Fruit fly (Drosophila melanogaster) whole organism, embryonic: ENCODE data around the gene CG6180.
A peak's percentile ranks its signal among the peaks of the same experiment; 100 is the strongest.

ENCODE experiments used
- Aef1 ChIP-seq: fragments of 200-800 bp; sonication (Bioruptor generic); IDR thresholded peaks from 3 replicates; pipeline ENCODE4 v1.3.6; 2022; ENCODE audit warnings: missing biosample characterization, missing genetic modification characterization
- Atf-2 ChIP-seq: fragments of 200-800 bp; sonication (Bioruptor generic); optimal IDR thresholded peaks from 2 replicates; lab custom pipeline; 2016; ENCODE audit warnings: missing biosample characterization, missing genetic modification characterization
- Bgb ChIP-seq: fragments of 200-800 bp; sonication (Bioruptor generic); IDR thresholded peaks from 2 replicates; pipeline ENCODE4 v1.3.6; 2022; ENCODE audit warnings: missing biosample characterization, missing genetic modification characterization; ENCODE audit not compliant: partially characterized antibody
- Bteb2 ChIP-seq: fragments of 200-800 bp; sonication (Bioruptor generic); optimal IDR thresholded peaks from 2 replicates; lab custom pipeline; 2016; ENCODE audit warnings: missing biosample characterization, missing genetic modification characterization
- CG10979 ChIP-seq: fragments of 200-800 bp; sonication (Bioruptor generic); optimal IDR thresholded peaks from 2 replicates; lab custom pipeline; 2018; ENCODE audit warnings: missing biosample characterization, mild to moderate bottlenecking, missing genetic modification characterization, moderate library complexity
- CG12071 ChIP-seq: fragments of 200-800 bp; sonication (Bioruptor generic); optimal IDR thresholded peaks from 3 replicates; lab custom pipeline; 2018; ENCODE audit warnings: missing biosample characterization, mild to moderate bottlenecking, missing genetic modification characterization
- CG12659 ChIP-seq: fragments of 200-800 bp; sonication (Bioruptor generic); optimal IDR thresholded peaks from 3 replicates; lab custom pipeline; 2017; ENCODE audit warnings: mild to moderate bottlenecking, missing biosample characterization, missing genetic modification reagents, missing genetic modification characterization
- CG12744 ChIP-seq: fragments of 200-800 bp; sonication (Bioruptor generic); optimal IDR thresholded peaks from 2 replicates; lab custom pipeline; 2016; ENCODE audit warnings: missing biosample characterization, missing genetic modification characterization
- CG12942 ChIP-seq: fragments of 200-800 bp; sonication (Bioruptor generic); optimal IDR thresholded peaks from 3 replicates; lab custom pipeline; 2016; ENCODE audit warnings: missing biosample characterization, missing genetic modification characterization
- CG15479 ChIP-seq: fragments of 200-800 bp; sonication (Bioruptor generic); optimal IDR thresholded peaks from 3 replicates; lab custom pipeline; 2019; ENCODE audit warnings: missing biosample characterization, mild to moderate bottlenecking, missing genetic modification characterization, moderate library complexity
- CG17829 ChIP-seq: fragments of 200-800 bp; optimal IDR thresholded peaks from 2 replicates; lab custom pipeline; 2019; ENCODE audit warnings: missing biosample characterization, mild to moderate bottlenecking, missing genetic modification characterization, moderate library complexity
- CG18599 ChIP-seq: fragments of 200-800 bp; sonication (Bioruptor generic); optimal IDR thresholded peaks from 3 replicates; lab custom pipeline; 2017; ENCODE audit warnings: missing biosample characterization, missing genetic modification characterization, mild to moderate bottlenecking, moderate library complexity, missing genetic modification reagents
- CG2202 ChIP-seq: fragments of 200-800 bp; sonication (Bioruptor generic); optimal IDR thresholded peaks from 2 replicates; lab custom pipeline; 2018; ENCODE audit warnings: missing biosample characterization, mild to moderate bottlenecking, missing genetic modification characterization
- CG2678 ChIP-seq: fragments of 200-800 bp; sonication (Bioruptor generic); optimal IDR thresholded peaks from 3 replicates; lab custom pipeline; 2019; ENCODE audit warnings: missing biosample characterization, mild to moderate bottlenecking, missing genetic modification characterization, moderate library complexity
- CG3281 ChIP-seq: fragments of 200-800 bp; sonication (Bioruptor generic); optimal IDR thresholded peaks from 3 replicates; lab custom pipeline; 2017; ENCODE audit warnings: missing biosample characterization, mild to moderate bottlenecking, missing genetic modification characterization
- CG33213 ChIP-seq: fragments of 200-800 bp; sonication (Bioruptor generic); optimal IDR thresholded peaks from 3 replicates; lab custom pipeline; 2016; ENCODE audit warnings: missing biosample characterization, missing genetic modification characterization
- CG5245 ChIP-seq: fragments of 200-800 bp; sonication (Bioruptor generic); optimal IDR thresholded peaks from 3 replicates; lab custom pipeline; 2016; ENCODE audit warnings: missing biosample characterization, missing genetic modification characterization
- CG8388 ChIP-seq: fragments of 200-800 bp; sonication (Bioruptor generic); optimal IDR thresholded peaks from 2 replicates; lab custom pipeline; 2019; ENCODE audit warnings: missing biosample characterization, mild to moderate bottlenecking, missing genetic modification characterization, moderate library complexity
- CG8478 ChIP-seq: fragments of >200 bp; optimal IDR thresholded peaks from 2 replicates; lab custom pipeline; 2018
- CG9437 ChIP-seq: fragments of 200-800 bp; sonication (Bioruptor generic); optimal IDR thresholded peaks from 2 replicates; lab custom pipeline; 2018; ENCODE audit warnings: missing biosample characterization, mild to moderate bottlenecking, missing genetic modification characterization
- CG9727 ChIP-seq: fragments of 200-800 bp; sonication (Bioruptor generic); optimal IDR thresholded peaks from 3 replicates; lab custom pipeline; 2017; ENCODE audit warnings: missing biosample characterization, mild to moderate bottlenecking, missing genetic modification characterization
- CG9817 ChIP-seq: fragments of 200-800 bp; sonication (Bioruptor generic); optimal IDR thresholded peaks from 2 replicates; lab custom pipeline; 2018; ENCODE audit warnings: missing biosample characterization, mild to moderate bottlenecking, missing genetic modification characterization, moderate library complexity
- CHES-1-like ChIP-seq: fragments of 200-800 bp; sonication (Bioruptor generic); optimal IDR thresholded peaks from 2 replicates; lab custom pipeline; 2016; ENCODE audit warnings: missing biosample characterization, missing genetic modification characterization
- Doc3 ChIP-seq: fragments of 200-800 bp; sonication (Bioruptor generic); IDR thresholded peaks from 3 replicates; pipeline ENCODE4 v1.3.6; 2022; ENCODE audit warnings: missing biosample characterization, missing genetic modification characterization; ENCODE audit not compliant: partially characterized antibody
- HmgD ChIP-seq: fragments of 200-800 bp; sonication (Bioruptor generic); optimal IDR thresholded peaks from 3 replicates; lab custom pipeline; 2016; ENCODE audit warnings: missing biosample characterization, missing genetic modification characterization
- Hr3 ChIP-seq: fragments of 200-800 bp; sonication (Bioruptor generic); optimal IDR thresholded peaks from 3 replicates; lab custom pipeline; 2016; ENCODE audit warnings: missing biosample characterization, missing genetic modification characterization
- Lhr ChIP-seq: fragments of 200-800 bp; sonication (Bioruptor generic); optimal IDR thresholded peaks from 3 replicates; lab custom pipeline; 2017; ENCODE audit warnings: mild to moderate bottlenecking, missing biosample characterization, missing genetic modification reagents, missing genetic modification characterization
- Med ChIP-seq: fragments of 200-800 bp; sonication (Bioruptor generic); peaks from one replicate; lab custom pipeline; 2016; ENCODE audit warnings: missing biosample characterization, missing genetic modification characterization, mild to moderate bottlenecking, inconsistent platforms, moderate library complexity
- NK7.1 ChIP-seq: fragments of 200-800 bp; sonication (Bioruptor generic); optimal IDR thresholded peaks from 3 replicates; lab custom pipeline; 2016; ENCODE audit warnings: missing biosample characterization, missing genetic modification characterization
- Sry-δ ChIP-seq: fragments of 200-800 bp; sonication (Bioruptor generic); optimal IDR thresholded peaks from 2 replicates; lab custom pipeline; 2016; ENCODE audit warnings: missing biosample characterization, missing genetic modification characterization
- Vsx1 ChIP-seq: fragments of 200-800 bp; sonication (Bioruptor generic); optimal IDR thresholded peaks from 2 replicates; lab custom pipeline; 2017; ENCODE audit warnings: missing biosample characterization, mild to moderate bottlenecking, missing genetic modification characterization, missing genetic modification reagents
- bab2 ChIP-seq: fragments of 200-800 bp; sonication (Bioruptor generic); optimal IDR thresholded peaks from 2 replicates; lab custom pipeline; 2016; ENCODE audit warnings: missing biosample characterization, missing genetic modification characterization
- bowl ChIP-seq: fragments of 200-800 bp; sonication (Bioruptor generic); IDR thresholded peaks from 2 replicates; pipeline ENCODE4 v1.3.6; 2022; ENCODE audit warnings: missing biosample characterization, missing genetic modification characterization
- chinmo ChIP-seq: fragments of 200-800 bp; sonication (Bioruptor generic); IDR thresholded peaks from 4 replicates; pipeline ENCODE4 v1.3.6; 2022; ENCODE audit warnings: missing biosample characterization, missing genetic modification characterization; ENCODE audit not compliant: partially characterized antibody
- corto ChIP-seq: fragments of 200-800 bp; sonication (Bioruptor generic); optimal IDR thresholded peaks from 2 replicates; lab custom pipeline; 2016; ENCODE audit warnings: missing biosample characterization, mild to moderate bottlenecking, missing genetic modification characterization, moderate library complexity
- croc ChIP-seq: fragments of 200-800 bp; sonication (Bioruptor generic); conservative IDR thresholded peaks from 3 replicates; pipeline ENCODE4 v1.3.6; 2022; ENCODE audit warnings: missing biosample characterization, missing genetic modification characterization
- disco-r ChIP-seq: fragments of 200-800 bp; sonication (Bioruptor generic); optimal IDR thresholded peaks from 2 replicates; lab custom pipeline; 2016; ENCODE audit warnings: missing biosample characterization, missing genetic modification characterization
- ftz-f1 ChIP-seq: fragments of 200-800 bp; sonication (Bioruptor generic); optimal IDR thresholded peaks from 2 replicates; lab custom pipeline; 2016; ENCODE audit warnings: missing biosample characterization, missing genetic modification characterization
- gcm2 ChIP-seq: fragments of 200-800 bp; sonication (Bioruptor generic); optimal IDR thresholded peaks from 2 replicates; lab custom pipeline; 2016; ENCODE audit warnings: missing biosample characterization, missing genetic modification characterization
- gro ChIP-seq: fragments of 200-800 bp; sonication (Bioruptor generic); optimal IDR thresholded peaks from 2 replicates; lab custom pipeline; 2016; ENCODE audit warnings: missing biosample characterization, missing genetic modification characterization
- gt ChIP-seq: fragments of 200-800 bp; sonication (Bioruptor generic); IDR thresholded peaks from 2 replicates; pipeline ENCODE4 v1.3.6; 2022; ENCODE audit warnings: missing biosample characterization, missing genetic modification characterization
- jigr1 ChIP-seq: fragments of 200-800 bp; sonication (Bioruptor generic); IDR thresholded peaks from 3 replicates; pipeline ENCODE4 v1.3.6; 2022; ENCODE audit warnings: missing biosample characterization, missing genetic modification characterization
- ken ChIP-seq: fragments of 200-800 bp; sonication (Bioruptor generic); IDR thresholded peaks from 3 replicates; pipeline ENCODE4 v1.3.6; 2022; ENCODE audit warnings: missing biosample characterization, missing genetic modification characterization
- pita ChIP-seq: fragments of 200-800 bp; sonication (Bioruptor generic); optimal IDR thresholded peaks from 2 replicates; lab custom pipeline; 2017; ENCODE audit warnings: missing biosample characterization, mild to moderate bottlenecking, missing genetic modification characterization
- sens ChIP-seq: fragments of 200-800 bp; sonication (Bioruptor generic); peaks from one replicate; lab custom pipeline; 2016; ENCODE audit warnings: missing biosample characterization, missing genetic modification characterization
- sim ChIP-seq: fragments of 200-800 bp; sonication (Bioruptor generic); IDR thresholded peaks from 2 replicates; pipeline ENCODE4 v1.3.6; 2022; ENCODE audit warnings: missing biosample characterization, missing genetic modification characterization
- tap ChIP-seq: fragments of 200-800 bp; optimal IDR thresholded peaks from 3 replicates; lab custom pipeline; 2019; ENCODE audit warnings: missing biosample characterization, mild to moderate bottlenecking, missing genetic modification characterization, moderate library complexity
- tio ChIP-seq: fragments of 200-800 bp; sonication (Bioruptor generic); optimal IDR thresholded peaks from 2 replicates; lab custom pipeline; 2017; ENCODE audit warnings: missing biosample characterization, missing genetic modification characterization, inconsistent platforms
- zen2 ChIP-seq: fragments of 200-800 bp; sonication (Bioruptor generic); IDR thresholded peaks from 3 replicates; pipeline ENCODE4 v1.3.6; 2022; ENCODE audit warnings: missing biosample characterization, missing genetic modification characterization; ENCODE audit not compliant: partially characterized antibody

CG6180 gene

dm6 chr2L:12720430-12721396, 13.3 kb downstream of the CG6180 start (continued):
- no peak for TF ChIP-seq pita (GFP tag; lab: Kevin White, UChicago)
- no peak for TF ChIP-seq CG8478 (lab: Kevin White, UChicago)
- TF ChIP-seq CG9817 (tag; lab: Kevin White, UChicago): no peak
- TF ChIP-seq CG12942 (GFP tag; lab: Kevin White, UChicago): no peak
- TF ChIP-seq croc (GFP tag; lab: Robert Waterston, UW): no peak
- no peak for TF ChIP-seq CG33213 (GFP tag; lab: Kevin White, UChicago)
- peak; percentile 29; the same call in 1 of the 2 replicates for TF ChIP-seq Bgb (GFP tag; lab: Robert Waterston, UW)
- TF ChIP-seq Med (GFP tag; lab: Kevin White, UChicago): peak; percentile 91
- TF ChIP-seq CG3281: peak; percentile 70
- no peak for TF ChIP-seq sim
- TF ChIP-seq tap (tag; lab: Kevin White, UChicago): peak; percentile 35
- no peak for TF ChIP-seq CHES-1-like
- peak; percentile 50 for TF ChIP-seq CG17829 (tag; lab: Kevin White, UChicago)
- TF ChIP-seq CG15479 (GFP tag; lab: Kevin White, UChicago): no peak
- no peak for TF ChIP-seq corto (GFP tag; lab: Kevin White, UChicago)
- TF ChIP-seq Vsx1 (GFP tag; lab: Kevin White, UChicago): no peak
- TF ChIP-seq CG2202 (tag; lab: Kevin White, UChicago): no peak
- TF ChIP-seq CG2678 (tag; lab: Kevin White, UChicago): peak; percentile 78
- TF ChIP-seq CG10979: peak; percentile 50
- TF ChIP-seq Aef1: peak; percentile 47; the same call in 1 of the 3 replicates
- no peak for TF ChIP-seq jigr1
- TF ChIP-seq gt (GFP tag; lab: Robert Waterston, UW): no peak
- peak; percentile 45 for TF ChIP-seq Hr3 (GFP tag; lab: Kevin White, UChicago)
- peak; percentile 28 for TF ChIP-seq CG12659 (GFP tag; lab: Kevin White, UChicago)
- TF ChIP-seq CG18599 (GFP tag; lab: Kevin White, UChicago): peak; percentile 71
- no peak for TF ChIP-seq ken (GFP tag; lab: Robert Waterston, UW)
- TF ChIP-seq zen2 (GFP tag; lab: Robert Waterston, UW): no peak
- TF ChIP-seq CG12744 (GFP tag; lab: Kevin White, UChicago): no peak
- TF ChIP-seq Sry-δ: no peak
- peak; percentile 10 for TF ChIP-seq bab2 (GFP tag; lab: Kevin White, UChicago)
- no peak for TF ChIP-seq tio
- TF ChIP-seq CG12071 (GFP tag; lab: Kevin White, UChicago): no peak
- no peak for TF ChIP-seq gcm2
- no peak for TF ChIP-seq Lhr
- TF ChIP-seq CG9727 (GFP tag; lab: Kevin White, UChicago): peak; percentile 59
- peak; percentile 9 for TF ChIP-seq CG8388 (GFP tag; lab: Kevin White, UChicago)
- no peak for TF ChIP-seq Doc3
- no peak for TF ChIP-seq HmgD (GFP tag; lab: Kevin White, UChicago)
- TF ChIP-seq NK7.1: no peak
- TF ChIP-seq Bteb2 (GFP tag; lab: Kevin White, UChicago): no peak
- no peak for TF ChIP-seq ftz-f1 (GFP tag; lab: Kevin White, UChicago)
- 0 out of 4 replicates have a peak, but pooled peaks have one; percentile 40 for TF ChIP-seq chinmo (GFP tag; lab: Robert Waterston, UW)
- TF ChIP-seq disco-r (GFP tag; lab: Kevin White, UChicago): no peak
- TF ChIP-seq CG9437: peak; percentile 13
- TF ChIP-seq Atf-2 (GFP tag; lab: Kevin White, UChicago): no peak
- TF ChIP-seq CG5245 (GFP tag; lab: Kevin White, UChicago): peak; percentile 4
- TF ChIP-seq bowl (GFP tag; lab: Robert Waterston, UW): no peak; the same call in 1 of the 2 replicates
- no peak for TF ChIP-seq gro (GFP tag; lab: Kevin White, UChicago)
- peak; percentile 52 for TF ChIP-seq sens (GFP tag; lab: Kevin White, UChicago)
